Worm (Caenorhabditis elegans): ENCODE results near the gene ced-10.

DNA sequence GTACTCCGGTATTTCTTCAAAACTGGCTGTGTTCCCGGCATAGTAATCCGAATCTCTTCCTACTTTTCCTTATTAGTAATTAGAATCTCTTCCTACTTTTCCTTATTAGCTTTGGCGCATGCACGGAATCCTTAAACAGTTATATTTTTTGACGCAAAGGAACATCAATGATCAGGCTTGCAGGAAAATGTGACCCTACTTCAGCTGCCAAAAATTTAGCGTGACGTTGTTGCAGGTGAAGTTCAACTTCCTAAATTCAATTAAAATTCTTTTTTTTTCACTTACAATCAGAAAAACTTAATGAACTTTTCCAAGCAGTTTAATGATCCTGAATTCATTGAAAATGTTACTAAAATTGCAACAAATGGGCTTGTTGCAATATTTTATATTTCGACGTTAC lies 16.0 kb downstream of the ced-10 start, which contains the start of gene srz-79:
- TF ChIP-seq nhr-25 (tag; optimal IDR thresholded peaks at IDR 0.05) (no peak), aly-2 (tag; optimal IDR thresholded peaks at IDR 0.05) (no peak), lin-39 (tag; optimal IDR thresholded peaks at IDR 0.05) (no peak), ama-1 (optimal IDR thresholded peaks at IDR 0.05) (no peak), unc-62 (GFP tag; optimal IDR thresholded peaks at IDR 0.05) (no peak), nhr-6 (tag; optimal IDR thresholded peaks at IDR 0.05) (no peak), ceh-16 (tag; optimal IDR thresholded peaks at IDR 0.05) (no peak)
